Worm (Caenorhabditis elegans) whole organism, L1 larva: Measurements from ENCODE around the gene C28F5.1.

Experiments used
- C04F5.9 ChIP-seq: sonication (generic microtip); optimal IDR thresholded peaks from 2 replicates; lab custom pipeline; 2016; ENCODE audit warnings: missing genetic modification characterization, missing compliant biosample characterization
- C16A3.4 ChIP-seq: fragments of 150-350 bp; optimal IDR thresholded peaks from 2 replicates; lab custom pipeline; 2014; ENCODE audit warnings: missing biosample characterization, missing genetic modification characterization
- C34B4.2 ChIP-seq: sonication (generic microtip); optimal IDR thresholded peaks from 2 replicates; lab custom pipeline; 2017; ENCODE audit warnings: mild to moderate bottlenecking, missing genetic modification characterization, missing compliant biosample characterization
- Y116A8C.19 ChIP-seq: sonication (generic microtip); optimal IDR thresholded peaks from 2 replicates; lab custom pipeline; 2016; ENCODE audit warnings: missing compliant biosample characterization, missing genetic modification characterization, borderline replicate concordance
- aly-2 ChIP-seq: fragments of 150-350 bp; optimal IDR thresholded peaks from 2 replicates; lab custom pipeline; 2014; ENCODE audit warnings: missing biosample characterization, missing genetic modification characterization
- blmp-1 ChIP-seq: fragments of 150-350 bp; optimal IDR thresholded peaks from 2 replicates; lab custom pipeline; 2014; ENCODE audit warnings: missing biosample characterization, missing genetic modification characterization
- ceh-63 ChIP-seq: fragments of 200-800 bp; sonication (Bioruptor generic); optimal IDR thresholded peaks from 2 replicates; lab custom pipeline; 2018; ENCODE audit warnings: mild to moderate bottlenecking, missing genetic modification characterization, missing compliant biosample characterization
- ceh-82 ChIP-seq, 3 experiments: fragments of 150-350 bp in 1 of 3; sonication (generic microtip) in 2 of 3; optimal IDR thresholded peaks; 2 replicates each; lab custom pipeline; 2014 to 2017; ENCODE audit warnings: missing biosample characterization in 3 of 3, missing genetic modification characterization in 3 of 3
- dsc-1 ChIP-seq: sonication (generic microtip); optimal IDR thresholded peaks from 2 replicates; lab custom pipeline; 2016; ENCODE audit warnings: mild to moderate bottlenecking, missing genetic modification characterization, missing compliant biosample characterization
- efl-1 ChIP-seq, 4 experiments: fragments of 150-350 bp; optimal IDR thresholded peaks in 3 of 4; peaks in 1 of 4; 1 replicate in 1 of 4; 2 replicates in 3 of 4; lab custom pipeline; 2014; ENCODE audit warnings: missing biosample characterization in 2 of 4, missing genetic modification characterization in 2 of 4, missing genetic modification reagents in 2 of 4
- egl-13 ChIP-seq: sonication (generic microtip); optimal IDR thresholded peaks from 2 replicates; lab custom pipeline; 2016; ENCODE audit warnings: missing genotype, missing genetic modification reagents, missing genetic modification characterization, missing compliant biosample characterization
- elt-2 ChIP-seq: sonication (generic microtip); optimal IDR thresholded peaks from 2 replicates; lab custom pipeline; 2016; ENCODE audit warnings: missing genetic modification characterization, mild to moderate bottlenecking, inconsistent platforms, missing compliant biosample characterization, missing genetic modification reagents
- elt-3 ChIP-seq, 6 experiments: fragments of 150-350 bp in 1 of 6; sonication (generic microtip); optimal IDR thresholded peaks; 2 replicates each; lab custom pipeline; 2017 to 2018; ENCODE audit warnings: missing biosample characterization in 6 of 6, missing genetic modification characterization in 6 of 6, inconsistent platforms in 1 of 6
- ets-5 ChIP-seq: fragments of 200-800 bp; sonication (Bioruptor generic); IDR thresholded peaks from 2 replicates; pipeline ENCODE4 v1.3.6; 2022; ENCODE audit warnings: missing genetic modification characterization, missing compliant biosample characterization
- fkh-10 ChIP-seq: sonication (generic microtip); optimal IDR thresholded peaks from 2 replicates; lab custom pipeline; 2017; ENCODE audit warnings: missing biosample characterization, missing genetic modification reagents, missing genetic modification characterization
- fkh-8 ChIP-seq: sonication (generic microtip); optimal IDR thresholded peaks from 2 replicates; lab custom pipeline; 2016; ENCODE audit warnings: mild to moderate bottlenecking, missing genetic modification characterization, missing compliant biosample characterization
- fos-1 ChIP-seq: fragments of 150-350 bp; optimal IDR thresholded peaks from 2 replicates; lab custom pipeline; 2014; ENCODE audit warnings: missing biosample characterization, missing genetic modification characterization
- hlh-4 ChIP-seq: sonication (generic microtip); optimal IDR thresholded peaks from 2 replicates; lab custom pipeline; 2016; ENCODE audit warnings: mild to moderate bottlenecking, missing genetic modification characterization, missing compliant biosample characterization
- hpl-2 ChIP-seq: fragments of 150-350 bp; optimal IDR thresholded peaks from 2 replicates; lab custom pipeline; 2014; ENCODE audit warnings: missing biosample characterization, missing genetic modification reagents, missing genetic modification characterization
- isw-1 ChIP-seq: fragments of 200-800 bp; sonication (Bioruptor generic); IDR thresholded peaks from 2 replicates; pipeline ENCODE4 v1.3.6; 2022; ENCODE audit warnings: missing genetic modification characterization, missing compliant biosample characterization
- lin-15B ChIP-seq: fragments of 150-350 bp; sonication (generic microtip); optimal IDR thresholded peaks from 3 replicates; lab custom pipeline; 2014; ENCODE audit warnings: missing biosample characterization, missing genetic modification characterization
- lin-35 ChIP-seq, 2 experiments: fragments of 150-350 bp; optimal IDR thresholded peaks; 2 replicates each; lab custom pipeline; 2014; ENCODE audit warnings: missing biosample characterization in 2 of 2, missing genetic modification characterization in 2 of 2, missing genetic modification reagents in 2 of 2
- lsy-2 ChIP-seq, 2 experiments: fragments of 150-350 bp; optimal IDR thresholded peaks; 2 replicates each; lab custom pipeline; 2014; ENCODE audit warnings: missing biosample characterization in 2 of 2, missing genetic modification characterization in 2 of 2
- mab-9 ChIP-seq: fragments of 200-800 bp; sonication (Bioruptor generic); IDR thresholded peaks from 2 replicates; pipeline ENCODE4 v1.3.6; 2022; ENCODE audit warnings: missing genetic modification reagents, missing genetic modification characterization, missing compliant biosample characterization
- nhr-11 ChIP-seq: fragments of 150-350 bp; optimal IDR thresholded peaks from 2 replicates; lab custom pipeline; 2014; ENCODE audit warnings: missing biosample characterization, missing genetic modification characterization
- nhr-19 ChIP-seq: fragments of 200-800 bp; sonication (Bioruptor generic); conservative IDR thresholded peaks from 2 replicates; pipeline ENCODE4 v1.3.6; 2022; ENCODE audit warnings: missing genetic modification characterization, missing compliant biosample characterization
- nhr-20 ChIP-seq: sonication (generic microtip); optimal IDR thresholded peaks from 2 replicates; lab custom pipeline; 2016; ENCODE audit warnings: mild to moderate bottlenecking, missing genetic modification characterization, missing compliant biosample characterization
- nhr-237 ChIP-seq: fragments of 150-350 bp; optimal IDR thresholded peaks from 2 replicates; lab custom pipeline; 2014; ENCODE audit warnings: missing biosample characterization, missing genetic modification characterization
- nhr-28 ChIP-seq: fragments of 150-350 bp; optimal IDR thresholded peaks from 2 replicates; lab custom pipeline; 2014; ENCODE audit warnings: missing biosample characterization, missing genetic modification characterization
- nhr-47 ChIP-seq: sonication (generic microtip); optimal IDR thresholded peaks from 2 replicates; lab custom pipeline; 2016; ENCODE audit warnings: mild to moderate bottlenecking, missing genetic modification characterization, moderate library complexity, missing compliant biosample characterization
- nhr-71 ChIP-seq: sonication (generic microtip); optimal IDR thresholded peaks from 2 replicates; lab custom pipeline; 2016; ENCODE audit warnings: mild to moderate bottlenecking, missing genetic modification characterization, moderate library complexity, missing compliant biosample characterization
- nhr-85 ChIP-seq: sonication (generic microtip); peaks from one replicate; lab custom pipeline; 2016; ENCODE audit warnings: missing genetic modification characterization, inconsistent platforms, missing compliant biosample characterization
- pax-3 ChIP-seq: fragments of 200-800 bp; sonication (Bioruptor generic); optimal IDR thresholded peaks from 2 replicates; lab custom pipeline; 2018; ENCODE audit warnings: mild to moderate bottlenecking, missing genetic modification characterization, moderate library complexity, missing compliant biosample characterization
- pqm-1 ChIP-seq: sonication (generic microtip); optimal IDR thresholded peaks from 3 replicates; lab custom pipeline; 2017; ENCODE audit warnings: missing biosample characterization, missing genetic modification characterization
- rnt-1 ChIP-seq: sonication (generic microtip); optimal IDR thresholded peaks from 2 replicates; lab custom pipeline; 2016; ENCODE audit warnings: mild to moderate bottlenecking, missing genetic modification characterization, moderate library complexity, missing compliant biosample characterization
- skn-1 ChIP-seq: fragments of 150-350 bp; optimal IDR thresholded peaks from 2 replicates; lab custom pipeline; 2014; ENCODE audit warnings: missing biosample characterization, missing genetic modification characterization
- sup-37 ChIP-seq: fragments of 200-800 bp; sonication (Bioruptor generic); optimal IDR thresholded peaks from 2 replicates; lab custom pipeline; 2018; ENCODE audit warnings: mild to moderate bottlenecking, missing genetic modification characterization, missing compliant biosample characterization
- swsn-7 ChIP-seq: sonication (generic microtip); optimal IDR thresholded peaks from 2 replicates; lab custom pipeline; 2016; ENCODE audit warnings: missing genetic modification characterization, missing compliant biosample characterization
- tlp-1 ChIP-seq: fragments of 150-350 bp; optimal IDR thresholded peaks from 2 replicates; lab custom pipeline; 2014; ENCODE audit warnings: missing biosample characterization, missing genetic modification characterization
- unc-130 ChIP-seq: fragments of 150-350 bp; optimal IDR thresholded peaks from 2 replicates; lab custom pipeline; 2017; ENCODE audit warnings: missing biosample characterization, missing genetic modification characterization, inconsistent platforms
- unc-30 ChIP-seq: sonication (generic microtip); optimal IDR thresholded peaks from 2 replicates; lab custom pipeline; 2017; ENCODE audit warnings: missing biosample characterization, missing genetic modification characterization
- unc-86 ChIP-seq: sonication (generic microtip); optimal IDR thresholded peaks from 2 replicates; lab custom pipeline; 2016; ENCODE audit warnings: missing genetic modification characterization, missing compliant biosample characterization
- unc-98 ChIP-seq: fragments of 200-800 bp; sonication (Bioruptor generic); IDR thresholded peaks from 2 replicates; pipeline ENCODE4 v1.3.6; 2022; ENCODE audit warnings: missing genetic modification characterization, missing compliant biosample characterization
- zag-1 ChIP-seq: fragments of 150-350 bp; optimal IDR thresholded peaks from 2 replicates; lab custom pipeline; 2014; ENCODE audit warnings: missing biosample characterization, missing genetic modification characterization
- ztf-11 ChIP-seq, 2 experiments: sonication (generic microtip); optimal IDR thresholded peaks; 2 replicates each; lab custom pipeline; 2016 to 2017; ENCODE audit warnings: missing genetic modification characterization in 2 of 2, missing biosample characterization in 1 of 2, missing compliant biosample characterization in 1 of 2
- ztf-4 ChIP-seq: fragments of 150-350 bp; optimal IDR thresholded peaks from 2 replicates; lab custom pipeline; 2014; ENCODE audit warnings: missing biosample characterization, missing genetic modification characterization

The C28F5.1 gene

DNA sequence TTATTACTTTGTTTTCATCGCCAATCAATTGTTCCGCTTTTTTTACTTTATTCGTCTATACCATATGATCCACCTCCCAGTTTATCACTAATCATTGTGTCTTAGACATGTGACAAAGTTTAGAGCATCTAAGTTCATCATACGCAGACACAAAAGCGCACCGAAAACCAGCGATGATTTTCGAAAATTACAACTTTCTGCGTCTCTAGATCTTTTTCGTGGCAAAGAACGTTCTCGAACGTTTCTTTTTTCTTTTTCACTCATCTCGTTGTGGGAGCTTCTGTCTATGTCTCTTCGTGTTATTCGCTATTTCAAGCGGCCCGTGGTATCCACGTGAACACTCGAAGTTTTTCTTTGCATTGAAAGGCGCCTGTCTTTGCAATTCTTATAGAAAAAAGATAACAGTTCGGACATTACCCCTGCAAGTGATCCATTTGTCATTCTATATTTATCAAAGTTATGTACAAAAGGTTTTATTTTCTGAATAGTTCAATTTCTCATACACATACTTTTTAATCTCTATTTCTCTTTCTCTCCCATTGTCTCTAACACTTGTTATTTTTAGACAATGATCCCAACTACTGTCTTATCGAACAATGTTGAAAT, 24.1 kb downstream of the C28F5.1 start, which contains the start of gene ZK1290.5 (continued):
- TF ChIP-seq nhr-11 (tag; lab: Kevin White, UChicago), result peak; percentile 39
- peak; percentile 61 for TF ChIP-seq C16A3.4
- TF ChIP-seq lin-35 (GFP tag; optimal IDR thresholded peaks at IDR 0.05; lab: Kevin White, UChicago), result peak; percentile 62 to 79
- TF ChIP-seq hpl-2 (GFP tag; lab: Kevin White, UChicago), result peak; percentile 81
- no peak for TF ChIP-seq unc-86 (tag; lab: Kevin White, UChicago)
- no peak for TF ChIP-seq C04F5.9 (tag; lab: Kevin White, UChicago)
- TF ChIP-seq pax-3 (tag; lab: Kevin White, UChicago), result peak; percentile 58
- peak; percentile 30 for TF ChIP-seq nhr-237 (tag; lab: Kevin White, UChicago)
- no peak for TF ChIP-seq pqm-1 (tag; lab: Kevin White, UChicago)
- TF ChIP-seq aly-2, result no peak
- peak; percentile 85 for TF ChIP-seq swsn-7 (tag; lab: Kevin White, UChicago)
- TF ChIP-seq elt-3 (tag; optimal IDR thresholded peaks at IDR 0.05; lab: Kevin White, UChicago), result peak in 4 of 6 experiments; percentile 9 to 89 (median 72)
- no peak for TF ChIP-seq unc-30 (tag; lab: Kevin White, UChicago)
- peak; percentile 89 for TF ChIP-seq elt-2 (tag; lab: Kevin White, UChicago)
- peak in 2 of 3 experiments; percentile 25 to 63 for TF ChIP-seq ceh-82 (tag; optimal IDR thresholded peaks at IDR 0.05; lab: Kevin White, UChicago)
- no peak for TF ChIP-seq zag-1 (tag; lab: Kevin White, UChicago)
- TF ChIP-seq dsc-1, result peak; percentile 75
- peak; percentile 15; the same call in 1 of the 2 replicates for TF ChIP-seq mab-9 (GFP tag; lab: Robert Waterston, UW)
- TF ChIP-seq lsy-2 (tag; optimal IDR thresholded peaks at IDR 0.05; lab: Kevin White, UChicago), result peak; percentile 80 to 83
- TF ChIP-seq hlh-4, result no peak
- TF ChIP-seq ets-5, result no peak
- peak; percentile 82 for TF ChIP-seq unc-130 (tag; lab: Kevin White, UChicago)
- peak; percentile 47; the same call in 1 of the 2 replicates for TF ChIP-seq unc-98 (GFP tag; lab: Robert Waterston, UW)
- peak; percentile 98 for TF ChIP-seq nhr-71
- no peak for TF ChIP-seq ztf-11 (tag; optimal IDR thresholded peaks at IDR 0.05; lab: Kevin White, UChicago)
- peak; percentile 92 for TF ChIP-seq nhr-19 (GFP tag; lab: Robert Waterston, UW)
- TF ChIP-seq isw-1 (GFP tag; lab: Robert Waterston, UW), result peak; percentile 20; the same call in 1 of the 2 replicates
- peak; percentile 87 for TF ChIP-seq fkh-8
- TF ChIP-seq C34B4.2, result no peak
- peak; percentile 9 for TF ChIP-seq fkh-10 (GFP tag; lab: Kevin White, UChicago)
- TF ChIP-seq egl-13, result no peak
- no peak for TF ChIP-seq nhr-28 (tag; lab: Kevin White, UChicago)

DNA sequence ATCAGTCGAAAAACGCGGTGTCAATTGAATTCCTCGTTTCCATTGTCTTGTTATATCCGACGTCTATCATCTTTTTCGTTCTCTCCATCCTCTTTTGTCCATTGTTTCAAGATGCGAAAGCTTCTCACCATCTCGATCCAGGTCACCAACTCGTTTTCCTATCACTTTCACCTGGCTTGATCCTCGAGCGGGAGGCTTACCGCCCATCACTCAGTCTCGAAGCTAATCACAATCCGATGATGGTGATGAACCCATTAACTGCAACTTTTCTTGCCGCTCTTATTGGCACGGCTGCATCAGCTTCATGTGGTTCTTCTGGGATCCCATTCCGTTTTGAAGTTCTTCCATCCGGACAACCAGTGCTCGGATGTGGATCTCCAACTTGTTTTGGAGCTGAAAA, 25.8 kb downstream of the C28F5.1 start, which contains the start of gene wrt-1:
TSS of gene wrt-1 (plus strand) at position 53 of the 400 bp plus-strand sequence.
- TF ChIP-seq efl-1 (optimal IDR thresholded peaks at IDR 0.05; lab: Kevin White, UChicago) (no peak), efl-1 (GFP tag; optimal IDR thresholded peaks at IDR 0.05 in 1 of 2; lab: Kevin White, UChicago) (peak in 1 of 2 experiments; percentile 10), elt-3 (tag; optimal IDR thresholded peaks at IDR 0.05; lab: Kevin White, UChicago) (no peak), nhr-28 (tag; lab: Kevin White, UChicago) (no peak), blmp-1 (peak; percentile 94), Y116A8C.19 (tag; lab: Kevin White, UChicago) (no peak), lin-35 (GFP tag; optimal IDR thresholded peaks at IDR 0.05; lab: Kevin White, UChicago) (no peak), ztf-4 (tag; lab: Kevin White, UChicago) (no peak), nhr-20 (tag; lab: Kevin White, UChicago) (no peak)

DNA sequence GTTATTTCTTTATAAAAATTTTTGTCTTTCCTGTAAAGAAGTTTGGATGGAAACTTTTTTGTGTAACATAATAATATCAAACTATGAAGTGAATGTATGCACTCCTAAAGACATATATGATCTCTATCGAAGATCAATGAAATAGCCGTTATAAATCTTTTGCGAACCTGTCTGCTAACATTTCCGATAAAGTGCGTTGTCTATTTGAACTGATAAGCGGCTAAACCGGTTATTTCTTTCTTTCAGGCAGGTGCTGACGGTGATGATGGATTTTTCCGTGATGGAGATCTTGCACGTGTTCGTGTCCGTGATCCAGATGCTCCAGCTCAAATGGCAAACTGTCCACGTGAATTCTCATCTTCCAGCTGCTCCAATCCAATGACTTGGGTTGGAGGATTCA, 26.4 kb downstream of the C28F5.1 start:
- TF ChIP-seq Y116A8C.19 (tag; lab: Kevin White, UChicago) (no peak), efl-1 (optimal IDR thresholded peaks at IDR 0.05; lab: Kevin White, UChicago) (no peak), efl-1 (GFP tag; optimal IDR thresholded peaks at IDR 0.05 in 1 of 2; lab: Kevin White, UChicago) (peak in 1 of 2 experiments; percentile 72), lin-15B (no peak), ceh-63 (GFP tag; lab: Kevin White, UChicago) (no peak), blmp-1 (peak; percentile 64), unc-86 (tag; lab: Kevin White, UChicago) (no peak), tlp-1 (no peak), ztf-4 (tag; lab: Kevin White, UChicago) (no peak), unc-30 (tag; lab: Kevin White, UChicago) (no peak), sup-37 (GFP tag; lab: Kevin White, UChicago) (no peak), fos-1 (tag; lab: Kevin White, UChicago) (no peak), nhr-47 (no peak), skn-1 (tag; lab: Kevin White, UChicago) (no peak), lsy-2 (tag; optimal IDR thresholded peaks at IDR 0.05; lab: Kevin White, UChicago) (no peak), unc-98 (GFP tag; lab: Robert Waterston, UW) (no peak), elt-3 (tag; optimal IDR thresholded peaks at IDR 0.05; lab: Kevin White, UChicago) (peak in 3 of 6 experiments; percentile 3 to 26 (median 9)), aly-2 (no peak), ets-5 (no peak), nhr-71 (no peak), rnt-1 (no peak), nhr-85 (tag; lab: Kevin White, UChicago) (peak; percentile 69), fkh-10 (GFP tag; lab: Kevin White, UChicago) (no peak)
